Worm (Caenorhabditis elegans) whole organism, midembryonic: ENCODE data around the gene col-140.

Experiments used
- T22C8.4 ChIP-seq: fragments of 200-800 bp; sonication (Bioruptor generic); IDR thresholded peaks from 2 replicates; pipeline ENCODE4 v1.3.6; 2022; ENCODE audit warnings: missing genetic modification characterization, missing compliant biosample characterization
- cog-1 ChIP-seq: sonication (generic microtip); optimal IDR thresholded peaks from 2 replicates; lab custom pipeline; 2016; ENCODE audit warnings: missing genetic modification characterization, missing compliant biosample characterization
- flt-1 ChIP-seq: fragments of 200-800 bp; sonication (Bioruptor generic); IDR thresholded peaks from 2 replicates; pipeline ENCODE4 v1.3.6; 2022; ENCODE audit warnings: missing genetic modification characterization, missing compliant biosample characterization
- klf-2 ChIP-seq: fragments of 200-800 bp; sonication (Bioruptor generic); conservative IDR thresholded peaks from 2 replicates; pipeline ENCODE4 v1.3.6; 2022; ENCODE audit warnings: missing genetic modification reagents, missing genetic modification characterization, missing compliant biosample characterization
- med-1 ChIP-seq: sonication (generic microtip); optimal IDR thresholded peaks from 2 replicates; lab custom pipeline; 2017; ENCODE audit warnings: missing genetic modification characterization, mild to moderate bottlenecking, missing compliant biosample characterization, antibody characterized with exemption, missing genetic modification reagents; ENCODE audit not compliant: insufficient read depth
- ref-1 ChIP-seq: fragments of 200-800 bp; sonication (Bioruptor generic); conservative IDR thresholded peaks from 2 replicates; pipeline ENCODE4 v1.3.6; 2022; ENCODE audit warnings: missing genetic modification reagents, missing genetic modification characterization, missing compliant biosample characterization
- tab-1 ChIP-seq: fragments of 200-800 bp; sonication (Bioruptor generic); IDR thresholded peaks from 2 replicates; pipeline ENCODE4 v1.3.6; 2022; ENCODE audit warnings: missing genetic modification characterization, missing compliant biosample characterization
- ztf-23 ChIP-seq: fragments of 200-800 bp; sonication (Bioruptor generic); IDR thresholded peaks from 2 replicates; pipeline ENCODE4 v1.3.6; 2022; ENCODE audit warnings: missing genetic modification reagents, missing genetic modification characterization, missing compliant biosample characterization
- ztf-29 ChIP-seq: fragments of 200-800 bp; sonication (Bioruptor generic); IDR thresholded peaks from 2 replicates; pipeline ENCODE4 v1.3.6; 2022; ENCODE audit warnings: missing genetic modification reagents, missing genetic modification characterization, missing compliant biosample characterization

col-140 gene

ce11 chrV:5836616-5836982 lies at the start of gene col-140:
Gene col-140 (minus strand): TSS chrV:5836834.
- TF ChIP-seq ref-1 (no peak), cog-1 (tag; lab: Kevin White, UChicago) (no peak), T22C8.4 (GFP tag; lab: Robert Waterston, UW) (no peak), med-1 (GFP tag; lab: Kevin White, UChicago) (no peak), flt-1 (GFP tag; lab: Robert Waterston, UW) (no peak), klf-2 (GFP tag; lab: Robert Waterston, UW) (no peak), ztf-29 (GFP tag; lab: Robert Waterston, UW) (no peak), tab-1 (no peak), ztf-23 (no peak)

ce11 chrV:5883735-5884134 lies 47.1 kb upstream of the col-140 start, which contains the start of gene C04E6.8:
Gene C04E6.8 (minus strand): TSS chrV:5883835.
- TF ChIP-seq cog-1 (tag; lab: Kevin White, UChicago) (no peak), flt-1 (GFP tag; lab: Robert Waterston, UW) (no peak), tab-1 (no peak), ztf-29 (GFP tag; lab: Robert Waterston, UW) (no peak), T22C8.4 (GFP tag; lab: Robert Waterston, UW) (no peak), med-1 (GFP tag; lab: Kevin White, UChicago) (no peak), ref-1 (no peak), ztf-23 (no peak), klf-2 (GFP tag; lab: Robert Waterston, UW) (no peak)

ce11 chrV:5882429-5882828 lies 45.8 kb upstream of the col-140 start:
- TF ChIP-seq ztf-23 (no peak), tab-1 (no peak), ref-1 (no peak), ztf-29 (GFP tag; lab: Robert Waterston, UW) (no peak), cog-1 (tag; lab: Kevin White, UChicago) (no peak), med-1 (GFP tag; lab: Kevin White, UChicago) (no peak), flt-1 (GFP tag; lab: Robert Waterston, UW) (no peak), T22C8.4 (GFP tag; lab: Robert Waterston, UW) (no peak), klf-2 (GFP tag; lab: Robert Waterston, UW) (no peak)

- TF ChIP-seq flt-1 (GFP tag; lab: Robert Waterston, UW) (no peak), tab-1 (no peak), ztf-23 (no peak), klf-2 (GFP tag; lab: Robert Waterston, UW) (no peak), cog-1 (tag; lab: Kevin White, UChicago) (no peak), T22C8.4 (GFP tag; lab: Robert Waterston, UW) (no peak)
Observed at ce11 chrV:5880064-5880463, 43.4 kb upstream of the col-140 start, which contains the start of gene C02G6.3. Gene C02G6.3 (plus strand): TSS chrV:5880364.

- TF ChIP-seq cog-1 (tag; lab: Kevin White, UChicago) (no peak), flt-1 (GFP tag; lab: Robert Waterston, UW) (no peak), ztf-23 (no peak), klf-2 (GFP tag; lab: Robert Waterston, UW) (no peak), med-1 (GFP tag; lab: Kevin White, UChicago) (no peak), ref-1 (no peak), ztf-29 (GFP tag; lab: Robert Waterston, UW) (no peak), tab-1 (no peak), T22C8.4 (GFP tag; lab: Robert Waterston, UW) (no peak)
Observed at ce11 chrV:5876966-5877365, 40.3 kb upstream of the col-140 start.

- TF ChIP-seq flt-1 (GFP tag; lab: Robert Waterston, UW) (no peak), cog-1 (tag; lab: Kevin White, UChicago) (no peak), ref-1 (no peak), T22C8.4 (GFP tag; lab: Robert Waterston, UW) (no peak), ztf-29 (GFP tag; lab: Robert Waterston, UW) (no peak), ztf-23 (no peak), klf-2 (GFP tag; lab: Robert Waterston, UW) (no peak), med-1 (GFP tag; lab: Kevin White, UChicago) (no peak), tab-1 (no peak)
Observed at ce11 chrV:5871759-5872158, 35.1 kb upstream of the col-140 start, which contains the start of gene C02G6.2. Gene C02G6.2 (plus strand): TSS chrV:5872059.

ce11 chrV:5869227-5869626 lies 32.6 kb upstream of the col-140 start, which contains the start of gene F26F12.4:
Gene F26F12.4 (minus strand): TSS chrV:5869327.
- TF ChIP-seq med-1 (GFP tag; lab: Kevin White, UChicago) (no peak), ztf-23 (no peak), ref-1 (no peak), ztf-29 (GFP tag; lab: Robert Waterston, UW) (no peak), flt-1 (GFP tag; lab: Robert Waterston, UW) (no peak), klf-2 (GFP tag; lab: Robert Waterston, UW) (no peak), tab-1 (no peak), T22C8.4 (GFP tag; lab: Robert Waterston, UW) (no peak), cog-1 (tag; lab: Kevin White, UChicago) (no peak)

ce11 chrV:5865085-5865484 lies 28.5 kb upstream of the col-140 start, which contains the start of gene F26F12.5:
Gene F26F12.5 (minus strand): TSS chrV:5865185.
- TF ChIP-seq tab-1 (no peak), T22C8.4 (GFP tag; lab: Robert Waterston, UW) (no peak), flt-1 (GFP tag; lab: Robert Waterston, UW) (no peak), ztf-29 (GFP tag; lab: Robert Waterston, UW) (no peak)

ce11 chrV:5862479-5863188 lies 26.0 kb upstream of the col-140 start, which contains the start of gene F26F12.8:
Gene F26F12.8 (minus strand): TSS chrV:5862529.
- TF ChIP-seq T22C8.4 (GFP tag; lab: Robert Waterston, UW) (no peak), ztf-29 (GFP tag; lab: Robert Waterston, UW) (no peak)

- no peak for TF ChIP-seq T22C8.4 (GFP tag; lab: Robert Waterston, UW)
Observed at ce11 chrV:5852084-5852483, 15.4 kb upstream of the col-140 start.
